Fruit fly (Drosophila melanogaster) whole organism, wandering third instar larva: ENCODE measurements around the gene sick.

Experiments
- Abd-B ChIP-seq: fragments of >200 bp; optimal IDR thresholded peaks from 2 replicates; lab custom pipeline; 2017; ENCODE audit warnings: missing biosample characterization, missing genetic modification characterization
- Dfd ChIP-seq: fragments of >200 bp; optimal IDR thresholded peaks from 2 replicates; lab custom pipeline; 2017; ENCODE audit warnings: missing biosample characterization, missing genetic modification characterization
- Jra ChIP-seq: sonication (Bioruptor generic); optimal IDR thresholded peaks from 2 replicates; lab custom pipeline; 2016; ENCODE audit warnings: missing biosample characterization, missing genetic modification characterization
- Sp1 ChIP-seq: fragments of 200-800 bp; sonication (Bioruptor generic); optimal IDR thresholded peaks from 3 replicates; lab custom pipeline; 2019; ENCODE audit warnings: missing biosample characterization, mild to moderate bottlenecking, missing genetic modification characterization, moderate library complexity
- dsf ChIP-seq: sonication (Bioruptor generic); optimal IDR thresholded peaks from 2 replicates; lab custom pipeline; 2016; ENCODE audit warnings: missing biosample characterization, missing genetic modification characterization, borderline replicate concordance
- fru ChIP-seq: fragments of 200-800 bp; sonication (Bioruptor generic); optimal IDR thresholded peaks from 3 replicates; lab custom pipeline; 2016; ENCODE audit warnings: missing biosample characterization, mild to moderate bottlenecking, missing genetic modification characterization
- h ChIP-seq: fragments of 200-800 bp; sonication (Bioruptor generic); optimal IDR thresholded peaks from 3 replicates; lab custom pipeline; 2016; ENCODE audit warnings: missing biosample characterization, mild to moderate bottlenecking, missing genetic modification characterization
- sage ChIP-seq: fragments of 200-800 bp; sonication (Bioruptor generic); optimal IDR thresholded peaks from 2 replicates; lab custom pipeline; 2016; ENCODE audit warnings: missing biosample characterization, mild to moderate bottlenecking, missing genetic modification characterization
- sv ChIP-seq: fragments of 200-800 bp; sonication (Bioruptor generic); optimal IDR thresholded peaks from 3 replicates; lab custom pipeline; 2016; ENCODE audit warnings: missing biosample characterization, missing genetic modification characterization

dm6 chr2L:19805007-19805406 is 8.8 kb downstream of the sick start:
- TF ChIP-seq Abd-B (GFP tag; lab: Kevin White, UChicago) (no peak), sage (GFP tag; lab: Kevin White, UChicago) (no peak), fru (GFP tag; lab: Kevin White, UChicago) (no peak), Dfd (GFP tag; lab: Kevin White, UChicago) (no peak), dsf (GFP tag; lab: Kevin White, UChicago) (no peak), h (no peak), Jra (GFP tag; lab: Kevin White, UChicago) (no peak), sv (GFP tag; lab: Kevin White, UChicago) (no peak), Sp1 (GFP tag; lab: Kevin White, UChicago) (no peak)
